Worm (Caenorhabditis elegans): Measurements from ENCODE around the gene Y17G7B.22.
A peak's percentile ranks its signal among the peaks of the same experiment; 100 is the strongest.

Y17G7B.22 gene

ce11 chrII:12040167-12040566, 27.7 kb upstream of the Y17G7B.22 start (continued):
- TF ChIP-seq sdz-12 (GFP tag; optimal IDR thresholded peaks at IDR 0.05) (no peak), dpl-1 (GFP tag; optimal IDR thresholded peaks at IDR 0.05) (peak; percentile 22), lin-38 (GFP tag; IDR thresholded peaks at IDR 0.05) (peak; percentile 49; the same call in 1 of the 2 replicates), ceh-82 (tag; optimal IDR thresholded peaks at IDR 0.05) (no peak), fkh-10 (GFP tag; optimal IDR thresholded peaks at IDR 0.05) (no peak), lsy-2 (tag; optimal IDR thresholded peaks at IDR 0.05) (peak in 1 of 2 experiments; percentile 77), snpc-1.2 (GFP tag; IDR thresholded peaks at IDR 0.05) (no peak), hlh-11 (tag; optimal IDR thresholded peaks at IDR 0.05) (peak; percentile 85), lin-15B (tag; optimal IDR thresholded peaks at IDR 0.05) (no peak), lim-7 (GFP tag; IDR thresholded peaks at IDR 0.05) (no peak), F44E2.7 (GFP tag; IDR thresholded peaks at IDR 0.05) (no peak), Y75B8A.6 (GFP tag; IDR thresholded peaks at IDR 0.05) (no peak), Y105C5A.15 (GFP tag; IDR thresholded peaks at IDR 0.05) (no peak), set-16 (GFP tag; IDR thresholded peaks at IDR 0.05) (no peak), zag-1 (tag; optimal IDR thresholded peaks at IDR 0.05) (no peak), cey-2 (tag; optimal IDR thresholded peaks at IDR 0.05; ENCODE audit: borderline replicate concordance, insufficient read depth) (no peak), spr-1 (tag; optimal IDR thresholded peaks at IDR 0.05) (no peak), unc-130 (GFP tag; optimal IDR thresholded peaks at IDR 0.05) (no peak), ZK337.2 (GFP tag; IDR thresholded peaks at IDR 0.05) (no peak), T26A8.4 (GFP tag; IDR thresholded peaks at IDR 0.05) (no peak), daf-19 (GFP tag; conservative IDR thresholded peaks at IDR 0.05) (no peak), Y48G9A.11 (GFP tag; IDR thresholded peaks at IDR 0.05) (no peak), gei-8 (GFP tag; optimal IDR thresholded peaks at IDR 0.05) (no peak), arid-1 (GFP tag; conservative IDR thresholded peaks at IDR 0.05) (peak; percentile 44; the same call in 1 of the 2 replicates), nhr-41 (GFP tag; IDR thresholded peaks at IDR 0.05) (no peak), hlh-30 (tag; optimal IDR thresholded peaks at IDR 0.05; ENCODE audit: insufficient read depth) (peak; percentile 40), spr-3 (GFP tag; optimal IDR thresholded peaks at IDR 0.05) (no peak)

- TF ChIP-seq lin-1 (GFP tag; IDR thresholded peaks at IDR 0.05) (no peak), hlh-30 (tag; optimal IDR thresholded peaks at IDR 0.05; ENCODE audit: insufficient read depth) (peak; percentile 55), aha-1 (tag) (peak; percentile 95)
These were observed 26.7 kb upstream of the Y17G7B.22 start for ce11 chrII:12041116-12041515.

ce11 chrII:12042108-12042960, 25.5 kb upstream of the Y17G7B.22 start, which contains the start of gene ippk-1:
TSS of gene ippk-1 (plus strand) at chrII:12042910.
- no peak for TF ChIP-seq duxl-1 (tag; optimal IDR thresholded peaks at IDR 0.05; ENCODE audit: poor library complexity)
- 0 out of 4 replicates have a peak, but pooled peaks of 1 of the 2 experiments have one; percentile 13 for TF ChIP-seq madf-5 (GFP tag; IDR thresholded peaks at IDR 0.05)
- peak; percentile 51 for TF ChIP-seq T20F7.1 (GFP tag; optimal IDR thresholded peaks at IDR 0.05)
- TF ChIP-seq dmd-9 (GFP tag; IDR thresholded peaks at IDR 0.05) = 0 out of 2 replicates have a peak, but pooled peaks have one; percentile 16
- TF ChIP-seq unc-130 (GFP tag; optimal IDR thresholded peaks at IDR 0.05) = peak; percentile 34
- peak; percentile 83 for TF ChIP-seq dmd-6 (GFP tag; IDR thresholded peaks at IDR 0.05)
- peak; percentile 71 for TF ChIP-seq nhr-28 (tag; optimal IDR thresholded peaks at IDR 0.05)
- TF ChIP-seq unc-62 (GFP tag; optimal IDR thresholded peaks at IDR 0.05 in 1 of 2) = peak in 1 of 2 experiments; percentile 56
- TF ChIP-seq unc-62 (tag; optimal IDR thresholded peaks at IDR 0.05) = no peak
- no peak for TF ChIP-seq tag-97 (GFP tag; IDR thresholded peaks at IDR 0.05)
- TF ChIP-seq nhr-10 (tag; optimal IDR thresholded peaks at IDR 0.05) = no peak
- peak; percentile 12; the same call in 1 of the 2 replicates for TF ChIP-seq ceh-20 (GFP tag; IDR thresholded peaks at IDR 0.05)
- TF ChIP-seq nhr-6 (tag; optimal IDR thresholded peaks at IDR 0.05) = no peak
- TF ChIP-seq F44E2.7 (GFP tag; IDR thresholded peaks at IDR 0.05) = no peak
- peak; percentile 64 for TF ChIP-seq hlh-11 (tag; optimal IDR thresholded peaks at IDR 0.05)
- no peak for TF ChIP-seq spr-1 (tag; optimal IDR thresholded peaks at IDR 0.05)
- peak; percentile 27 for TF ChIP-seq nhr-76 (tag; optimal IDR thresholded peaks at IDR 0.05)
- TF ChIP-seq mep-1 (tag; optimal IDR thresholded peaks at IDR 0.05) = peak; percentile 30
- peak; percentile 55; the same call in 1 of the 2 replicates for TF ChIP-seq vab-7 (GFP tag; IDR thresholded peaks at IDR 0.05)
- peak; percentile 83 for TF ChIP-seq hlh-30 (tag; optimal IDR thresholded peaks at IDR 0.05; ENCODE audit: insufficient read depth)
- peak in 1 of 2 experiments; percentile 65 for TF ChIP-seq lsy-2 (tag; optimal IDR thresholded peaks at IDR 0.05)
- no peak for TF ChIP-seq saeg-2 (GFP tag; IDR thresholded peaks at IDR 0.05)
- TF ChIP-seq mxl-2 (GFP tag; conservative IDR thresholded peaks at IDR 0.05) = no peak

Data from whole organism, L4 larva.